Worm (Caenorhabditis elegans): ENCODE results near the gene flp-3.

Gene flp-3

ce11 chrX:10051625-10052024, 41.1 kb downstream of the flp-3 start:
- TF ChIP-seq ref-1 (GFP tag; conservative IDR thresholded peaks at IDR 0.05) (no peak), T22C8.4 (GFP tag; IDR thresholded peaks at IDR 0.05) (no peak), med-1 (GFP tag; optimal IDR thresholded peaks at IDR 0.05; ENCODE audit: insufficient read depth) (no peak), tab-1 (GFP tag; IDR thresholded peaks at IDR 0.05) (no peak), klf-2 (GFP tag; conservative IDR thresholded peaks at IDR 0.05) (no peak), ztf-23 (GFP tag; IDR thresholded peaks at IDR 0.05) (no peak), ztf-29 (GFP tag; IDR thresholded peaks at IDR 0.05) (no peak), flt-1 (GFP tag; IDR thresholded peaks at IDR 0.05) (no peak)

- TF ChIP-seq ztf-29 (GFP tag; IDR thresholded peaks at IDR 0.05) (no peak), cog-1 (tag; optimal IDR thresholded peaks at IDR 0.05) (no peak), ref-1 (GFP tag; conservative IDR thresholded peaks at IDR 0.05) (no peak), T22C8.4 (GFP tag; IDR thresholded peaks at IDR 0.05) (no peak), med-1 (GFP tag; optimal IDR thresholded peaks at IDR 0.05; ENCODE audit: insufficient read depth) (no peak), tab-1 (GFP tag; IDR thresholded peaks at IDR 0.05) (no peak), flt-1 (GFP tag; IDR thresholded peaks at IDR 0.05) (no peak), klf-2 (GFP tag; conservative IDR thresholded peaks at IDR 0.05) (no peak), ztf-23 (GFP tag; IDR thresholded peaks at IDR 0.05) (no peak)
Observed at ce11 chrX:10049160-10049559, 43.6 kb downstream of the flp-3 start, which contains the start of gene gnrr-3. Gene gnrr-3 (plus strand): TSS chrX:10049460.

ce11 chrX:10047325-10047724, 45.4 kb downstream of the flp-3 start, which contains the start of gene ZC374.2:
Gene ZC374.2 (minus strand): TSS chrX:10047425.
- TF ChIP-seq med-1 (GFP tag; optimal IDR thresholded peaks at IDR 0.05; ENCODE audit: insufficient read depth) (no peak), ztf-23 (GFP tag; IDR thresholded peaks at IDR 0.05) (no peak), klf-2 (GFP tag; conservative IDR thresholded peaks at IDR 0.05) (no peak), cog-1 (tag; optimal IDR thresholded peaks at IDR 0.05) (no peak), ztf-29 (GFP tag; IDR thresholded peaks at IDR 0.05) (no peak), flt-1 (GFP tag; IDR thresholded peaks at IDR 0.05) (no peak)

- TF ChIP-seq med-1 (GFP tag; optimal IDR thresholded peaks at IDR 0.05; ENCODE audit: insufficient read depth) (no peak), cog-1 (tag; optimal IDR thresholded peaks at IDR 0.05) (no peak), ztf-23 (GFP tag; IDR thresholded peaks at IDR 0.05) (no peak), klf-2 (GFP tag; conservative IDR thresholded peaks at IDR 0.05) (no peak), flt-1 (GFP tag; IDR thresholded peaks at IDR 0.05) (no peak), tab-1 (GFP tag; IDR thresholded peaks at IDR 0.05) (no peak), ztf-29 (GFP tag; IDR thresholded peaks at IDR 0.05) (no peak), ref-1 (GFP tag; conservative IDR thresholded peaks at IDR 0.05) (no peak)
Observed at ce11 chrX:10044473-10044872, 48.3 kb downstream of the flp-3 start.
